Fruit fly (Drosophila melanogaster) whole organism, wandering third instar larva: ENCODE results near the gene CG3301.

Experiments used
- Abd-B ChIP-seq: fragments of >200 bp; optimal IDR thresholded peaks from 2 replicates; lab custom pipeline; 2017; ENCODE audit warnings: missing biosample characterization, missing genetic modification characterization
- CG32264 ChIP-seq: fragments of 200-800 bp; sonication (Bioruptor generic); optimal IDR thresholded peaks from 2 replicates; lab custom pipeline; 2016; ENCODE audit warnings: missing biosample characterization, missing genetic modification characterization
- CrebA ChIP-seq: fragments of 200-800 bp; sonication (Bioruptor generic); optimal IDR thresholded peaks from 2 replicates; lab custom pipeline; 2016; ENCODE audit warnings: missing biosample characterization, mild to moderate bottlenecking, missing genetic modification characterization, borderline replicate concordance
- Dif ChIP-seq: fragments of 200-275, 200-300 bp; sonication (Bioruptor generic); optimal IDR thresholded peaks from 2 replicates; lab custom pipeline; 2018; ENCODE audit warnings: missing biosample characterization, missing genetic modification characterization; ENCODE audit not compliant: partially characterized antibody
- Hnf4 ChIP-seq: fragments of 200-800 bp; sonication (Bioruptor generic); optimal IDR thresholded peaks from 2 replicates; lab custom pipeline; 2016; ENCODE audit warnings: missing biosample characterization, mild to moderate bottlenecking, missing genetic modification characterization
- Hr78 ChIP-seq: fragments of >200 bp; optimal IDR thresholded peaks from 2 replicates; lab custom pipeline; 2017; ENCODE audit warnings: missing biosample characterization, missing genetic modification characterization
- Hr83 ChIP-seq: fragments of 200-300 bp; sonication (Bioruptor generic); optimal IDR thresholded peaks from 2 replicates; lab custom pipeline; 2016; ENCODE audit warnings: missing biosample characterization, mild to moderate bottlenecking, missing genetic modification characterization, moderate library complexity; ENCODE audit not compliant: poor library complexity, severe bottlenecking
- Jra ChIP-seq: sonication (Bioruptor generic); optimal IDR thresholded peaks from 2 replicates; lab custom pipeline; 2016; ENCODE audit warnings: missing biosample characterization, missing genetic modification characterization
- Mio ChIP-seq: sonication (Bioruptor generic); optimal IDR thresholded peaks from 2 replicates; lab custom pipeline; 2016; ENCODE audit warnings: missing biosample characterization, missing genetic modification characterization
- OdsH ChIP-seq: fragments of 200-800 bp; sonication (Bioruptor generic); optimal IDR thresholded peaks from 2 replicates; lab custom pipeline; 2016; ENCODE audit warnings: missing biosample characterization, mild to moderate bottlenecking, missing genetic modification characterization
- Rel ChIP-seq, 2 experiments: fragments of 200-800 bp; sonication (Bioruptor generic) in 1 of 2; optimal IDR thresholded peaks; 2 replicates in 1 of 2; 3 replicates in 1 of 2; lab custom pipeline; 2016 to 2019; ENCODE audit warnings: mild to moderate bottlenecking in 2 of 2, missing biosample characterization in 2 of 2, missing genetic modification characterization in 2 of 2, moderate library complexity in 1 of 2
- Sp1 ChIP-seq: fragments of 200-800 bp; sonication (Bioruptor generic); optimal IDR thresholded peaks from 3 replicates; lab custom pipeline; 2019; ENCODE audit warnings: missing biosample characterization, mild to moderate bottlenecking, missing genetic modification characterization, moderate library complexity
- br ChIP-seq: fragments of 200-800 bp; sonication (Bioruptor generic); optimal IDR thresholded peaks from 2 replicates; lab custom pipeline; 2016; ENCODE audit warnings: missing biosample characterization, missing genetic modification characterization
- brk ChIP-seq: fragments of 200-800 bp; sonication (Bioruptor generic); optimal IDR thresholded peaks from 2 replicates; lab custom pipeline; 2016; ENCODE audit warnings: missing biosample characterization, mild to moderate bottlenecking, missing genetic modification characterization
- dl ChIP-seq, 2 experiments: fragments of 175-275, 200-275 bp in 1 of 2; fragments of 200-275 bp in 1 of 2; sonication (Bioruptor generic); optimal IDR thresholded peaks; lab custom pipeline; 2018; ENCODE audit warnings: mild to moderate bottlenecking in 2 of 2, missing biosample characterization in 2 of 2, missing genetic modification characterization in 2 of 2, moderate library complexity in 2 of 2; ENCODE audit not compliant: partially characterized antibody in 2 of 2, insufficient read depth in 1 of 2
- dsf ChIP-seq: sonication (Bioruptor generic); optimal IDR thresholded peaks from 2 replicates; lab custom pipeline; 2016; ENCODE audit warnings: missing biosample characterization, missing genetic modification characterization, borderline replicate concordance
- ey ChIP-seq: fragments of 200-800 bp; sonication (Bioruptor generic); optimal IDR thresholded peaks from 2 replicates; lab custom pipeline; 2016; ENCODE audit warnings: missing biosample characterization, missing genetic modification characterization
- foxo ChIP-seq, 2 experiments: fragments of 200-800 bp; sonication (Bioruptor generic); optimal IDR thresholded peaks; 2 replicates in 1 of 2; 3 replicates in 1 of 2; lab custom pipeline; 2016 to 2017; ENCODE audit warnings: missing biosample characterization in 2 of 2, missing genetic modification characterization in 2 of 2
- fru ChIP-seq: fragments of 200-800 bp; sonication (Bioruptor generic); optimal IDR thresholded peaks from 3 replicates; lab custom pipeline; 2016; ENCODE audit warnings: missing biosample characterization, mild to moderate bottlenecking, missing genetic modification characterization
- h ChIP-seq: fragments of 200-800 bp; sonication (Bioruptor generic); optimal IDR thresholded peaks from 3 replicates; lab custom pipeline; 2016; ENCODE audit warnings: missing biosample characterization, mild to moderate bottlenecking, missing genetic modification characterization
- jim ChIP-seq: fragments of 175-275, 200-325 bp; sonication (Bioruptor generic); optimal IDR thresholded peaks from 2 replicates; lab custom pipeline; 2016; ENCODE audit warnings: missing biosample characterization, mild to moderate bottlenecking, missing genetic modification characterization
- lola ChIP-seq: fragments of >200 bp; optimal IDR thresholded peaks from 2 replicates; lab custom pipeline; 2017; ENCODE audit warnings: missing biosample characterization, missing genetic modification characterization
- pan ChIP-seq: fragments of >200 bp; optimal IDR thresholded peaks from 2 replicates; lab custom pipeline; 2017
- psq ChIP-seq: fragments of 200-800 bp; sonication (Bioruptor generic); optimal IDR thresholded peaks from 3 replicates; lab custom pipeline; 2017; ENCODE audit warnings: missing biosample characterization, mild to moderate bottlenecking, missing genetic modification characterization, moderate library complexity
- rgr ChIP-seq: fragments of 200-800 bp; sonication (Bioruptor generic); optimal IDR thresholded peaks from 3 replicates; lab custom pipeline; 2016; ENCODE audit warnings: missing biosample characterization, mild to moderate bottlenecking, missing genetic modification characterization
- sage ChIP-seq: fragments of 200-800 bp; sonication (Bioruptor generic); optimal IDR thresholded peaks from 2 replicates; lab custom pipeline; 2016; ENCODE audit warnings: missing biosample characterization, mild to moderate bottlenecking, missing genetic modification characterization
- sv ChIP-seq: fragments of 200-800 bp; sonication (Bioruptor generic); optimal IDR thresholded peaks from 3 replicates; lab custom pipeline; 2016; ENCODE audit warnings: missing biosample characterization, missing genetic modification characterization
- tai ChIP-seq: sonication (Bioruptor generic); optimal IDR thresholded peaks from 2 replicates; lab custom pipeline; 2016; ENCODE audit warnings: missing biosample characterization, missing genetic modification characterization
- woc ChIP-seq: sonication (Bioruptor generic); optimal IDR thresholded peaks from 2 replicates; lab custom pipeline; 2016; ENCODE audit warnings: missing biosample characterization, mild to moderate bottlenecking, missing genetic modification characterization

The CG3301 gene

DNA sequence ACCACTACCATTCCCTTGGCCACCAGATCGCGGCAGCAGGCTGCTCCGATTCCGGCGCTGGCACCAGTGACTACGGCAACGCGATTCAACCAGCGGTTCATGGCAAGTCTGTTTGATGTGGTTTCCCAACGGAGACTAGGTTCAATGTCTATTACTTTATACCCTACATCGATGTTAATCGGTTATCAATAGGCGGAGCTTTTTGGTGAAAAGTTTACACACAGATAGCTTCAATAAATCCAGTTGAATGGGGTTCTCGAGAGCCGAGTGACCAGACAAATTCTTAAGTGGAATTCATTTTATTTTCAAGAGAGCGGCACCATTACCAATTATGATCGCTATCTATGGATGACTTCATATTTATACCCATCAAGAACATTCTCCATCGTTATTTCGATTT is at the start of gene CG3301:
CG3301 (minus strand) TSS at position 139 of the 400 bp plus-strand sequence.
- TF ChIP-seq fru (GFP tag; lab: Kevin White, UChicago), result peak; percentile 82
- TF ChIP-seq Hnf4, result peak; percentile 36
- no peak for TF ChIP-seq Rel (GFP tag; optimal IDR thresholded peaks at IDR 0.05; lab: Kevin White, UChicago)
- TF ChIP-seq Rel (tag; optimal IDR thresholded peaks at IDR 0.05; lab: Kevin White, UChicago), result peak; percentile 94
- no peak for TF ChIP-seq Sp1 (GFP tag; lab: Kevin White, UChicago)
- no peak for TF ChIP-seq rgr (GFP tag; lab: Kevin White, UChicago)

DNA sequence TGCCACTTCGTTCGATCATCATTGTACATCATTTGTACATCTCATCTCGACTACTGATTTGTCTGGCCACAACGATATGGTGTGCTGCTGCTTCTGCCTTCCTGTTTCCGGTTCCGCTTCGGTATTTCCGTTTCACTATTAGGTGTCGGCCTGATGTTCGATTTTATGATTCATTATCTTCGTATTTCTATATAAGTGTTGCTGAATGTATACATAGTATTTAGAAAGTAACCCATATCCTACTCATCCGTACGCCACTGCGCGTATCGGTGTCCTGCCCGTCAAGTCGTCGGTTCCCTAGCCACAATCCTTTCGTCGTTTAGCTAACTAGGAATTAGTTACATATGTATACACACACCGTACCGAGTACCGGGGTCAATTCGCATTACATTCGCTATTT is 43.1 kb upstream of the CG3301 start:
- no peak for TF ChIP-seq Sp1 (GFP tag; lab: Kevin White, UChicago)

- peak; percentile 82 for TF ChIP-seq Dif (GFP tag; lab: Kevin White, UChicago)
- TF ChIP-seq pan, result no peak
- TF ChIP-seq lola, result no peak
- peak; percentile 61 for TF ChIP-seq tai (GFP tag; lab: Kevin White, UChicago)
- TF ChIP-seq woc (GFP tag; lab: Kevin White, UChicago), result peak; percentile 1
- TF ChIP-seq brk (GFP tag; lab: Kevin White, UChicago), result peak; percentile 84
- peak; percentile 27 to 61 for TF ChIP-seq dl (GFP tag; optimal IDR thresholded peaks at IDR 0.05; lab: Kevin White, UChicago; ENCODE audit: insufficient read depth in 1 of 2, partially characterized antibody in 2 of 2)
- peak; percentile 68 for TF ChIP-seq Jra (GFP tag; lab: Kevin White, UChicago)
- no peak for TF ChIP-seq Abd-B (GFP tag; lab: Kevin White, UChicago)
- peak; percentile 49 for TF ChIP-seq psq (GFP tag; lab: Kevin White, UChicago)
- peak; percentile 87 for TF ChIP-seq Hr83 (GFP tag; lab: Kevin White, UChicago)
- TF ChIP-seq CG32264, result peak; percentile 43
- TF ChIP-seq dsf (GFP tag; lab: Kevin White, UChicago), result peak; percentile 9
- peak; percentile 89 for TF ChIP-seq sage (GFP tag; lab: Kevin White, UChicago)
- TF ChIP-seq ey (GFP tag; lab: Kevin White, UChicago), result no peak
- peak; percentile 14 for TF ChIP-seq OdsH
- TF ChIP-seq sv (GFP tag; lab: Kevin White, UChicago), result no peak
- no peak for TF ChIP-seq fru (GFP tag; lab: Kevin White, UChicago)
- no peak for TF ChIP-seq Mio
- peak; percentile 55 for TF ChIP-seq br (GFP tag; lab: Kevin White, UChicago)
- no peak for TF ChIP-seq Rel (GFP tag; optimal IDR thresholded peaks at IDR 0.05; lab: Kevin White, UChicago)
- peak; percentile 55 for TF ChIP-seq Rel (tag; optimal IDR thresholded peaks at IDR 0.05; lab: Kevin White, UChicago)
- TF ChIP-seq h, result peak; percentile 72
- TF ChIP-seq foxo (GFP tag; optimal IDR thresholded peaks at IDR 0.05; lab: Kevin White, UChicago), result peak in 1 of 2 experiments; percentile 2
- peak; percentile 92 for TF ChIP-seq CrebA (GFP tag; lab: Kevin White, UChicago)
- no peak for TF ChIP-seq Hr78 (GFP tag; lab: Kevin White, UChicago)
- no peak for TF ChIP-seq jim
- TF ChIP-seq Hnf4, result peak; percentile 51
- peak; percentile 40 for TF ChIP-seq rgr (GFP tag; lab: Kevin White, UChicago)
Observed at dm6 chr3R:21297387-21297956, 21.4 kb upstream of the CG3301 start.

DNA sequence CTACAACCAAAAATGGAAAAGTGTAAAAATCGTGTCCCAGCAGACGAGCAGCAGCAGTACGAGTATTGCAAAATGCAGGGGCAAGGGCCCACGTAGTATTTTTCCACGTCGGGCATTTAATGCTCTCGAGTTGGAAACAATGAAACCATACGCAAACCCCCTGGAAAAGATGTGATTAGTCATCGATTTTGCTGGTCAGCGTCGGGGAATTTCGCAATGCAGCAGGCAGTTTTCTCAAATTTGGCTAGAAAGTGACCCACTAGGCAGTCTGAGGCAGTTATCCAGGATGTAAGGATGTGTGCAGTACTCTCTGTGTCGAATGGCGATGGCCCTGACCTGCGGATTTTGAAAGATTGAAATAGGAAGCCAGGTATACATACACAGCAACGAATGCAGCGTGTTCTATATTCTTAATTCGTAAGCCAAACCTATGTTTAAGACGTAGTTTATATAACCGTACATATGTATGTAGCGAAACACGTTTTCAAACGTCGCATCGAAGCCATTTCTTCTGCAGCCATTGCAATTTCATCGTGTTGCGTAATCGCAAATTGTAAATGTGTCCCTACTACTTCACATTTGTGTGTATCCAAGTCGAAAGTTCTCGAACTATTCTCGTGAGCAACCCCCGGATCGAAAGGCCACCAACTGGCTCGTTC is 20.8 kb upstream of the CG3301 start:
- no peak for TF ChIP-seq h
- no peak for TF ChIP-seq Rel (GFP tag; optimal IDR thresholded peaks at IDR 0.05; lab: Kevin White, UChicago)
- peak; percentile 14 for TF ChIP-seq Rel (tag; optimal IDR thresholded peaks at IDR 0.05; lab: Kevin White, UChicago)
